Fruit fly (Drosophila melanogaster): Measurements from ENCODE around the gene eIF4EHP.

The eIF4EHP gene

DNA sequence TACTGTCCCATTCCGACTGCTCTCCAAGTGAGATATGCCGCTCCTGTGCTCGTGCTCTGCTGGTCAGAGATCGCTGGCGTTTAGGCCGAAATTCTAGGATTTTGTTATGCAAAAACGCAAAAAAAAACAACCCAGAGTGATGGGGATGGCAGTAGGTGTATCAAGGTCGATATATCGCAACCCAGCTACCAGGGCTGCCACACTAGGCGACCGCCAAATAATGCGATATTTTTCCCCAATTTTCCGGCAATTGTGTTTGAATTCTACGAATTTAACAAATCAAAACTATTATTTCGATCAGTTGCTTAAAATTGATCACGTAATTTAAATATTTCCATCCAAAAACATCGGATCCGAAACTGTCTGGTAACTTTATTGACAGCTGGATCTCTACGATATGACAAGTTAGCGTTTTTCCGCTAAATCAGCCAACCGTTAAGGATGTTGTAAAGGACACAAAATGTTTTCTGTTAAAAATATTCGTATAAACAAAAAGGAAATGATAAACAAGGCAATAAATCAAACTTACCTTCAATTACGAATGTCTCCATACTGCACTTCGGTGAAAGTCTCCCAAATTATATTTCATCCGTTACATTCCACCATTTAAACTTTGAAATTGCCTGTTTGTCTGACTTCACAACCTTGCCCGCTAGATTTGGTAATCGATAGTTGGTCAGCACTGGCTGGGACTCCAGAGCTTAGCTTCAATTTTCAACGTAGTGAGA is 71.1 kb downstream of the eIF4EHP start, which contains the start of gene spas (continued):
- no peak for TF ChIP-seq Adf1 (GFP tag; IDR thresholded peaks at IDR 0.05)
- peak; percentile 24 for TF ChIP-seq CG33557 (GFP tag; optimal IDR thresholded peaks at IDR 0.05)
- peak; percentile 45 for TF ChIP-seq vfl (GFP tag; optimal IDR thresholded peaks at IDR 0.05)
- peak; percentile 95 for TF ChIP-seq Sin3A (optimal IDR thresholded peaks at IDR 0.05)
- no peak for TF ChIP-seq dmrt99B (tag; optimal IDR thresholded peaks at IDR 0.05)
- peak; percentile 15; the same call in 1 of the 2 replicates for TF ChIP-seq ro (GFP tag; IDR thresholded peaks at IDR 0.05)
- no peak for TF ChIP-seq br (optimal IDR thresholded peaks at IDR 0.05)
- peak; percentile 67 for TF ChIP-seq CG9437 (GFP tag; optimal IDR thresholded peaks at IDR 0.05)
- TF ChIP-seq CG5245 (GFP tag; optimal IDR thresholded peaks at IDR 0.05): peak; percentile 22
- no peak for TF ChIP-seq Asciz (GFP tag; optimal IDR thresholded peaks at IDR 0.05)
- TF ChIP-seq CG4617 (GFP tag; optimal IDR thresholded peaks at IDR 0.05; ENCODE audit: borderline replicate concordance): peak; percentile 81
- TF ChIP-seq CG3065 (GFP tag; optimal IDR thresholded peaks at IDR 0.05): peak; percentile 57
- peak; percentile 24 for TF ChIP-seq CG8281 (tag; optimal IDR thresholded peaks at IDR 0.05)
- TF ChIP-seq gcm2 (GFP tag; optimal IDR thresholded peaks at IDR 0.05): no peak
- TF ChIP-seq Hr3 (GFP tag; optimal IDR thresholded peaks at IDR 0.05): peak; percentile 82
- peak; percentile 42 for TF ChIP-seq CG11398 (GFP tag; optimal IDR thresholded peaks at IDR 0.05)
- no peak for TF ChIP-seq run (tag; optimal IDR thresholded peaks at IDR 0.05)
- peak; percentile 90 for TF ChIP-seq CG7928 (GFP tag; optimal IDR thresholded peaks at IDR 0.05)
- TF ChIP-seq Med (GFP tag): peak; percentile 95
- peak; percentile 14; the same call in 1 of the 2 replicates for TF ChIP-seq Dip2 (GFP tag; IDR thresholded peaks at IDR 0.05)
- TF ChIP-seq CG12942 (GFP tag; optimal IDR thresholded peaks at IDR 0.05): peak; percentile 69
- TF ChIP-seq stc (GFP tag; IDR thresholded peaks at IDR 0.05): peak; percentile 47; the same call in 1 of the 2 replicates
- peak; percentile 2 for TF ChIP-seq org-1 (GFP tag; optimal IDR thresholded peaks at IDR 0.05)
- peak; percentile 61 for TF ChIP-seq E2f2 (GFP tag; IDR thresholded peaks at IDR 0.05)
- TF ChIP-seq CG14965 (GFP tag; optimal IDR thresholded peaks at IDR 0.05; ENCODE audit: borderline replicate concordance): no peak
- TF ChIP-seq CG2129 (GFP tag; IDR thresholded peaks at IDR 0.05; ENCODE audit: partially characterized antibody): peak; percentile 88
- peak; percentile 61 for TF ChIP-seq CG30431 (GFP tag; optimal IDR thresholded peaks at IDR 0.05)
- peak; percentile 26; the same call in 1 of the 2 replicates for TF ChIP-seq onecut (GFP tag; IDR thresholded peaks at IDR 0.05)
- no peak for TF ChIP-seq CG6765 (GFP tag; optimal IDR thresholded peaks at IDR 0.05)
- peak; percentile 59 for TF ChIP-seq Atf-2 (GFP tag; optimal IDR thresholded peaks at IDR 0.05)
- peak; percentile 96 for TF ChIP-seq Sry-β (GFP tag; optimal IDR thresholded peaks at IDR 0.05)
- TF ChIP-seq CTCF (GFP tag; optimal IDR thresholded peaks at IDR 0.05): no peak
- TF ChIP-seq CG8944 (GFP tag; optimal IDR thresholded peaks at IDR 0.05): peak; percentile 58
- peak; percentile 98 for TF ChIP-seq ftz-f1 (GFP tag; optimal IDR thresholded peaks at IDR 0.05)
- TF ChIP-seq nom (GFP tag; optimal IDR thresholded peaks at IDR 0.05): no peak
- no peak for TF ChIP-seq Nf-YA (GFP tag; IDR thresholded peaks at IDR 0.05)
- TF ChIP-seq CG17829 (tag; optimal IDR thresholded peaks at IDR 0.05): peak; percentile 62
- peak; percentile 49 for TF ChIP-seq Six4 (GFP tag; optimal IDR thresholded peaks at IDR 0.05)
- TF ChIP-seq CG12104 (GFP tag; optimal IDR thresholded peaks at IDR 0.05): no peak
- peak; percentile 57 for TF ChIP-seq CG7839 (tag; optimal IDR thresholded peaks at IDR 0.05)
- no peak for TF ChIP-seq cwo (GFP tag; optimal IDR thresholded peaks at IDR 0.05)
- TF ChIP-seq z (GFP tag; IDR thresholded peaks at IDR 0.05): no peak
- no peak for TF ChIP-seq CG31365 (tag; optimal IDR thresholded peaks at IDR 0.05)
- no peak for TF ChIP-seq Kr (GFP tag; optimal IDR thresholded peaks at IDR 0.05)
- TF ChIP-seq unpg (GFP tag; optimal IDR thresholded peaks at IDR 0.05): peak; percentile 59
- peak; percentile 57; the same call in 1 of the 2 replicates for TF ChIP-seq H2.0 (GFP tag; IDR thresholded peaks at IDR 0.05)
- no peak for TF ChIP-seq Hmx (GFP tag; optimal IDR thresholded peaks at IDR 0.05)
- peak; percentile 26 for TF ChIP-seq pb (GFP tag; optimal IDR thresholded peaks at IDR 0.05)
- peak; percentile 72 for TF ChIP-seq tin (GFP tag; optimal IDR thresholded peaks at IDR 0.05)
- TF ChIP-seq CG32767 (GFP tag; IDR thresholded peaks at IDR 0.05): no peak; the same call in 1 of the 2 replicates
- no peak for TF ChIP-seq CG17612 (GFP tag; IDR thresholded peaks at IDR 0.05)
